Worm (Caenorhabditis elegans) whole organism, young adult: ENCODE measurements around the gene pqn-74.

Source experiments
- B0336.3 ChIP-seq: fragments of 200-800 bp; sonication (Bioruptor generic); IDR thresholded peaks from 2 replicates; pipeline ENCODE4 v1.3.6; 2022; ENCODE audit warnings: missing genetic modification characterization, missing compliant biosample characterization
- C17E4.6 ChIP-seq: fragments of 200-800 bp; sonication (Bioruptor generic); IDR thresholded peaks from 2 replicates; pipeline ENCODE4 v1.3.6; 2022; ENCODE audit warnings: missing genetic modification reagents, missing genetic modification characterization, missing compliant biosample characterization
- D2030.7 ChIP-seq: fragments of 200-800 bp; sonication (Bioruptor generic); IDR thresholded peaks from 2 replicates; pipeline ENCODE4 v1.3.6; 2022; ENCODE audit warnings: missing genetic modification reagents, missing genetic modification characterization, missing compliant biosample characterization
- F23B12.7 ChIP-seq: sonication (generic microtip); optimal IDR thresholded peaks from 2 replicates; lab custom pipeline; 2017; ENCODE audit warnings: missing genetic modification characterization, mild to moderate bottlenecking, missing compliant biosample characterization, antibody characterized with exemption, moderate library complexity; ENCODE audit not compliant: insufficient read depth
- F33H1.4 ChIP-seq: fragments of 200-800 bp; sonication (Bioruptor generic); IDR thresholded peaks from 2 replicates; pipeline ENCODE4 v1.3.6; 2022; ENCODE audit warnings: missing genetic modification reagents, missing genetic modification characterization, missing compliant biosample characterization
- F57C9.4 ChIP-seq: sonication (generic microtip); optimal IDR thresholded peaks from 2 replicates; lab custom pipeline; 2017; ENCODE audit warnings: mild to moderate bottlenecking, missing genetic modification characterization, missing compliant biosample characterization
- K11D2.4 ChIP-seq: fragments of 200-800 bp; sonication (Bioruptor generic); IDR thresholded peaks from 2 replicates; pipeline ENCODE4 v1.3.6; 2022; ENCODE audit warnings: missing genetic modification reagents, missing genetic modification characterization, missing compliant biosample characterization
- T26A5.8 ChIP-seq: sonication (generic microtip); optimal IDR thresholded peaks from 2 replicates; lab custom pipeline; 2016; ENCODE audit warnings: missing genetic modification characterization, missing compliant biosample characterization
- atf-7 ChIP-seq: sonication (generic microtip); optimal IDR thresholded peaks from 2 replicates; lab custom pipeline; 2017; ENCODE audit warnings: mild to moderate bottlenecking, missing genetic modification characterization, missing compliant biosample characterization
- attf-5 ChIP-seq: fragments of 200-800 bp; sonication (Bioruptor generic); optimal IDR thresholded peaks from 2 replicates; lab custom pipeline; 2018; ENCODE audit warnings: mild to moderate bottlenecking, missing genetic modification characterization, missing compliant biosample characterization
- attf-6 ChIP-seq: fragments of 200-800 bp; sonication (Bioruptor generic); IDR thresholded peaks from 2 replicates; pipeline ENCODE4 v1.3.6; 2022; ENCODE audit warnings: missing genetic modification reagents, missing genetic modification characterization, missing compliant biosample characterization
- cebp-1 ChIP-seq, 2 experiments: fragments of 200-800 bp in 1 of 2; sonication (Bioruptor generic) in 1 of 2; sonication (generic microtip) in 1 of 2; IDR thresholded peaks in 1 of 2; optimal IDR thresholded peaks in 1 of 2; 2 replicates each; pipeline versions ENCODE4 v1.3.6 to Lab custom; 2017 to 2022; ENCODE audit warnings: missing compliant biosample characterization in 2 of 2, missing genetic modification characterization in 2 of 2, mild to moderate bottlenecking in 1 of 2, missing genetic modification reagents in 1 of 2, moderate library complexity in 1 of 2
- ceh-27 ChIP-seq: fragments of 200-800 bp; sonication (Bioruptor generic); optimal IDR thresholded peaks from 2 replicates; lab custom pipeline; 2018; ENCODE audit warnings: mild to moderate bottlenecking, missing genetic modification characterization, moderate library complexity, missing compliant biosample characterization
- chd-7 ChIP-seq: sonication (generic microtip); optimal IDR thresholded peaks from 2 replicates; lab custom pipeline; 2016; ENCODE audit warnings: mild to moderate bottlenecking, missing genetic modification characterization, moderate library complexity, missing compliant biosample characterization
- dox-1 ChIP-seq: fragments of 200-800 bp; sonication (Bioruptor generic); IDR thresholded peaks from 2 replicates; pipeline ENCODE4 v1.3.6; 2022; ENCODE audit warnings: missing genetic modification reagents, missing genetic modification characterization, missing compliant biosample characterization
- dpl-1 ChIP-seq: fragments of 150-350 bp; optimal IDR thresholded peaks from 2 replicates; lab custom pipeline; 2014; ENCODE audit warnings: missing biosample characterization, missing genetic modification reagents, missing genetic modification characterization
- egl-18 ChIP-seq: fragments of 200-800 bp; sonication (Bioruptor generic); IDR thresholded peaks from 2 replicates; pipeline ENCODE4 v1.3.6; 2022; ENCODE audit warnings: missing genetic modification reagents, missing genetic modification characterization, missing compliant biosample characterization
- fkh-3 ChIP-seq: sonication (generic microtip); optimal IDR thresholded peaks from 2 replicates; lab custom pipeline; 2016; ENCODE audit warnings: mild to moderate bottlenecking, missing genetic modification characterization, missing compliant biosample characterization
- hlh-12 ChIP-seq: sonication (generic microtip); optimal IDR thresholded peaks from 2 replicates; lab custom pipeline; 2016; ENCODE audit warnings: missing genetic modification characterization, missing compliant biosample characterization
- hmg-1.2 ChIP-seq: fragments of 200-800 bp; sonication (Bioruptor generic); IDR thresholded peaks from 2 replicates; pipeline ENCODE4 v1.3.6; 2022; ENCODE audit warnings: missing genetic modification reagents, missing genetic modification characterization, missing compliant biosample characterization
- hrde-1 ChIP-seq: sonication (generic microtip); optimal IDR thresholded peaks from 2 replicates; lab custom pipeline; 2016; ENCODE audit warnings: missing genetic modification characterization, mild to moderate bottlenecking, missing compliant biosample characterization, moderate library complexity, missing genotype, missing genetic modification reagents, borderline replicate concordance
- hsf-1 ChIP-seq: fragments of 200-800 bp; sonication (Bioruptor generic); IDR thresholded peaks from 2 replicates; pipeline ENCODE4 v1.3.6; 2022; ENCODE audit warnings: missing genetic modification reagents, missing genetic modification characterization, missing compliant biosample characterization
- let-607 ChIP-seq, 2 experiments: fragments of 200-800 bp in 1 of 2; sonication (Bioruptor generic) in 1 of 2; sonication (generic microtip) in 1 of 2; optimal IDR thresholded peaks; 2 replicates each; lab custom pipeline; 2016 to 2018; ENCODE audit warnings: mild to moderate bottlenecking in 2 of 2, missing compliant biosample characterization in 2 of 2, missing genetic modification characterization in 2 of 2, moderate library complexity in 2 of 2, missing genotype in 1 of 2
- lin-35 ChIP-seq, 3 experiments: fragments of 150-350 bp in 2 of 3; sonication (generic microtip) in 1 of 3; optimal IDR thresholded peaks; 2 replicates each; lab custom pipeline; 2014 to 2018; ENCODE audit warnings: missing biosample characterization in 3 of 3, missing genetic modification characterization in 3 of 3, missing genetic modification reagents in 3 of 3
- lin-40 ChIP-seq: sonication (generic microtip); optimal IDR thresholded peaks from 2 replicates; lab custom pipeline; 2016; ENCODE audit warnings: missing genetic modification characterization, mild to moderate bottlenecking, missing compliant biosample characterization, missing genotype, missing genetic modification reagents
- lin-54 ChIP-seq: fragments of 200-800 bp; sonication (Bioruptor generic); optimal IDR thresholded peaks from 2 replicates; lab custom pipeline; 2018; ENCODE audit warnings: mild to moderate bottlenecking, missing genetic modification characterization, missing compliant biosample characterization
- lsl-1 ChIP-seq: fragments of 200-800 bp; sonication (Bioruptor generic); optimal IDR thresholded peaks from 2 replicates; lab custom pipeline; 2018; ENCODE audit warnings: mild to moderate bottlenecking, missing genetic modification characterization, moderate library complexity, missing compliant biosample characterization
- lsy-27 ChIP-seq: sonication (generic microtip); optimal IDR thresholded peaks from 2 replicates; lab custom pipeline; 2017; ENCODE audit warnings: missing genetic modification characterization, mild to moderate bottlenecking, missing compliant biosample characterization, antibody characterized with exemption, missing genotype, borderline replicate concordance; ENCODE audit not compliant: insufficient read depth
- madf-10 ChIP-seq: sonication (generic microtip); optimal IDR thresholded peaks from 2 replicates; lab custom pipeline; 2016; ENCODE audit warnings: mild to moderate bottlenecking, missing genetic modification characterization, missing compliant biosample characterization
- madf-3 ChIP-seq: fragments of 200-800 bp; sonication (Bioruptor generic); IDR thresholded peaks from 2 replicates; pipeline ENCODE4 v1.3.6; 2022; ENCODE audit warnings: missing genetic modification reagents, missing genetic modification characterization, missing compliant biosample characterization
- madf-6 ChIP-seq: fragments of 200-800 bp; sonication (Bioruptor generic); IDR thresholded peaks from 2 replicates; pipeline ENCODE4 v1.3.6; 2022; ENCODE audit warnings: missing genetic modification reagents, missing genetic modification characterization, missing compliant biosample characterization
- madf-8 ChIP-seq: fragments of 200-800 bp; sonication (Bioruptor generic); conservative IDR thresholded peaks from 2 replicates; pipeline ENCODE4 v1.3.6; 2022; ENCODE audit warnings: missing genetic modification reagents, missing genetic modification characterization, missing compliant biosample characterization
- mcd-1 ChIP-seq: fragments of 200-800 bp; sonication (Bioruptor generic); IDR thresholded peaks from 2 replicates; pipeline ENCODE4 v1.3.6; 2022; ENCODE audit warnings: missing genetic modification reagents, missing genetic modification characterization, missing compliant biosample characterization
- mxl-1 ChIP-seq: sonication (generic microtip); optimal IDR thresholded peaks from 2 replicates; lab custom pipeline; 2016; ENCODE audit warnings: missing genetic modification characterization, missing compliant biosample characterization
- nfyb-1 ChIP-seq: fragments of 200-800 bp; sonication (Bioruptor generic); IDR thresholded peaks from 2 replicates; pipeline ENCODE4 v1.3.6; 2022; ENCODE audit warnings: missing genetic modification reagents, missing genetic modification characterization, missing compliant biosample characterization
- pbrm-1 ChIP-seq: fragments of 200-800 bp; sonication (Bioruptor generic); IDR thresholded peaks from 2 replicates; pipeline ENCODE4 v1.3.6; 2022; ENCODE audit warnings: missing genetic modification reagents, missing genetic modification characterization, missing compliant biosample characterization
- rec-8 ChIP-seq, 2 experiments: sonication (generic microtip); optimal IDR thresholded peaks; 2 replicates each; lab custom pipeline; 2016; ENCODE audit warnings: mild to moderate bottlenecking in 2 of 2, missing genetic modification characterization in 2 of 2, missing genetic modification reagents in 2 of 2, missing genotype in 2 of 2, missing biosample characterization in 1 of 2, missing compliant biosample characterization in 1 of 2, moderate library complexity in 1 of 2
- repo-1 ChIP-seq: sonication (generic microtip); optimal IDR thresholded peaks from 2 replicates; lab custom pipeline; 2017; ENCODE audit warnings: mild to moderate bottlenecking, missing genetic modification characterization, missing compliant biosample characterization
- sdz-38 ChIP-seq: sonication (generic microtip); optimal IDR thresholded peaks from 2 replicates; lab custom pipeline; 2016; ENCODE audit warnings: missing genotype, missing genetic modification characterization, missing compliant biosample characterization
- snpc-3.4 ChIP-seq: sonication (generic microtip); optimal IDR thresholded peaks from 2 replicates; lab custom pipeline; 2017; ENCODE audit warnings: missing genetic modification characterization, mild to moderate bottlenecking, missing compliant biosample characterization, antibody characterized with exemption, moderate library complexity, missing genotype, missing genetic modification reagents
- snpc-4 ChIP-seq, 5 experiments: fragments of 150-350 bp in 1 of 5; sonication (generic microtip) in 4 of 5; optimal IDR thresholded peaks; 2 replicates each; lab custom pipeline; 2014 to 2018; ENCODE audit warnings: missing genetic modification characterization in 5 of 5, missing biosample characterization in 3 of 5, antibody characterized with exemption in 2 of 5, mild to moderate bottlenecking in 2 of 5, missing compliant biosample characterization in 2 of 5, missing genotype in 2 of 5, moderate library complexity in 2 of 5, missing genetic modification reagents in 1 of 5
- tbp1 ChIP-seq: fragments of 200-800 bp; sonication (Bioruptor generic); optimal IDR thresholded peaks from 2 replicates; lab custom pipeline; 2018; ENCODE audit warnings: mild to moderate bottlenecking, missing genetic modification characterization, missing compliant biosample characterization
- ztf-18 ChIP-seq: sonication (generic microtip); optimal IDR thresholded peaks from 2 replicates; lab custom pipeline; 2016; ENCODE audit warnings: missing genotype, mild to moderate bottlenecking, missing genetic modification characterization, missing compliant biosample characterization
- ztf-6 ChIP-seq: fragments of 200-800 bp; sonication (Bioruptor generic); IDR thresholded peaks from 2 replicates; pipeline ENCODE4 v1.3.6; 2022; ENCODE audit warnings: missing genetic modification reagents, missing genetic modification characterization, missing compliant biosample characterization

Gene pqn-74

DNA sequence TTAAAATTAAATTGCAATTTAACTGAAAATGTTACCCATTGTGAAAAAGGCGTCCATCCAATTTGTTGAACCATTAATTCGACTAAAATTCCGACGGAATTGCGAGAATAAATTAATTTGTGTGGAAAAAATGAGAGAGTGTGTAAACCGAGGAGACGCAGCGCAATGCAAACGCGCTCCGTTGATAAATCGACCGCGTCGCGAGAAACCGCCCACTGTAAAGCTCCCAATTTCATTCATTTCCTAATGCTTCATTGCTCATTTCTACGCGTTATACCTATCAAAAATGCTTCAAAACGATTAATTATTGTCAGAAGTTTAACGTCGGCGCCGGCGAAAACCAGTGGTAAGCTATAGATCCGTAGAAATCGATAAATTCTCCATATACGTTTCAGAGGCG lies 33.5 kb downstream of the pqn-74 start, which contains the start of the genes Y67H2A.2 and micu-1:
TSS of gene Y67H2A.2 (minus strand) at position 74 of the 400 bp plus-strand sequence.
TSS of gene micu-1 (plus strand) at position 181 of the 400 bp plus-strand sequence.
- TF ChIP-seq lsy-27: no peak
- peak in 1 of 3 experiments; percentile 34 for TF ChIP-seq lin-35 (GFP tag; optimal IDR thresholded peaks at IDR 0.05; lab: Kevin White, UChicago)
- TF ChIP-seq ztf-18 (tag; lab: Kevin White, UChicago): no peak
- peak; percentile 66; the same call in 1 of the 2 replicates for TF ChIP-seq pbrm-1 (GFP tag; lab: Robert Waterston, UW)
- TF ChIP-seq D2030.7: peak; percentile 23; the same call in 1 of the 2 replicates
- peak; percentile 36 for TF ChIP-seq tbp1 (GFP tag; lab: Kevin White, UChicago)
- no peak for TF ChIP-seq mxl-1
- TF ChIP-seq hsf-1 (GFP tag; lab: Robert Waterston, UW): no peak
- TF ChIP-seq F57C9.4 (tag; lab: Kevin White, UChicago): no peak
- peak; percentile 3 for TF ChIP-seq F23B12.7 (tag; lab: Kevin White, UChicago)
- TF ChIP-seq K11D2.4: peak; percentile 16; the same call in 1 of the 2 replicates
- TF ChIP-seq egl-18 (GFP tag; lab: Robert Waterston, UW): no peak
- TF ChIP-seq let-607 (tag; optimal IDR thresholded peaks at IDR 0.05; lab: Kevin White, UChicago): no peak
- no peak for TF ChIP-seq hrde-1
- peak; percentile 40 for TF ChIP-seq lin-54 (GFP tag; lab: Kevin White, UChicago)
- TF ChIP-seq madf-6 (GFP tag; lab: Robert Waterston, UW): peak; percentile 40
- peak; percentile 11 for TF ChIP-seq snpc-3.4 (tag; lab: Kevin White, UChicago)
- TF ChIP-seq cebp-1 (GFP tag; IDR thresholded peaks at IDR 0.05; lab: Robert Waterston, UW): no peak
- peak; percentile 51 for TF ChIP-seq cebp-1 (tag; optimal IDR thresholded peaks at IDR 0.05; lab: Kevin White, UChicago)
- TF ChIP-seq dox-1 (GFP tag; lab: Robert Waterston, UW): peak; percentile 47
- TF ChIP-seq attf-6 (GFP tag; lab: Robert Waterston, UW): 0 out of 2 replicates have a peak, but pooled peaks have one; percentile 40
- TF ChIP-seq F33H1.4 (GFP tag; lab: Robert Waterston, UW): peak; percentile 50
- TF ChIP-seq nfyb-1 (GFP tag; lab: Robert Waterston, UW): peak; percentile 29; the same call in 1 of the 2 replicates
- no peak for TF ChIP-seq ztf-6 (GFP tag; lab: Robert Waterston, UW)
- no peak for TF ChIP-seq sdz-38 (tag; lab: Kevin White, UChicago)
- TF ChIP-seq mcd-1 (GFP tag; lab: Robert Waterston, UW): peak; percentile 99
- 0 out of 2 replicates have a peak, but pooled peaks have one; percentile 33 for TF ChIP-seq B0336.3 (GFP tag; lab: Robert Waterston, UW)
- no peak for TF ChIP-seq madf-8 (GFP tag; lab: Robert Waterston, UW)
- no peak for TF ChIP-seq fkh-3 (tag; lab: Kevin White, UChicago)
- peak; percentile 40 for TF ChIP-seq lsl-1 (GFP tag; lab: Kevin White, UChicago)
- TF ChIP-seq snpc-4 (GFP tag; optimal IDR thresholded peaks at IDR 0.05; lab: Kevin White, UChicago): no peak
- peak in 2 of 4 experiments; percentile 30 to 59 for TF ChIP-seq snpc-4 (tag; optimal IDR thresholded peaks at IDR 0.05; lab: Kevin White, UChicago)
- peak; percentile 75 for TF ChIP-seq lin-40 (tag; lab: Kevin White, UChicago)
- TF ChIP-seq hmg-1.2 (GFP tag; lab: Robert Waterston, UW): peak; percentile 99
- TF ChIP-seq atf-7 (tag; lab: Kevin White, UChicago): no peak
- no peak for TF ChIP-seq repo-1 (tag; lab: Kevin White, UChicago)
- TF ChIP-seq C17E4.6 (GFP tag; lab: Robert Waterston, UW): no peak
- peak; percentile 16 for TF ChIP-seq ceh-27
- TF ChIP-seq attf-5: peak; percentile 9
- TF ChIP-seq dpl-1 (GFP tag; lab: Kevin White, UChicago): no peak
- 0 out of 2 replicates have a peak, but pooled peaks have one; percentile 32 for TF ChIP-seq madf-3 (GFP tag; lab: Robert Waterston, UW)
- TF ChIP-seq chd-7: no peak
- no peak for TF ChIP-seq T26A5.8 (tag; lab: Kevin White, UChicago)
- TF ChIP-seq hlh-12: no peak
- peak; percentile 16 for TF ChIP-seq madf-10 (tag; lab: Kevin White, UChicago)
- no peak for TF ChIP-seq rec-8 (tag; optimal IDR thresholded peaks at IDR 0.05; lab: Kevin White, UChicago)
- TF ChIP-seq, all 124 proteins: peak for 24
